Fruit fly (Drosophila melanogaster) whole organism, pupa: ENCODE results near the gene CrebA.
A peak's percentile ranks its signal among the peaks of the same experiment; 100 is the strongest.

Experiments used
- CG10348 ChIP-seq: fragments of 200-800 bp; sonication (Bioruptor generic); IDR thresholded peaks from 2 replicates; pipeline ENCODE4 v1.3.6; 2022; ENCODE audit warnings: missing biosample characterization, missing genetic modification characterization
- CG12605 ChIP-seq: fragments of 200-800 bp; sonication (Bioruptor generic); IDR thresholded peaks from 2 replicates; pipeline ENCODE4 v1.3.6; 2022; ENCODE audit warnings: missing biosample characterization, missing genetic modification characterization
- CG13204 ChIP-seq: fragments of 200-800 bp; sonication (Bioruptor generic); optimal IDR thresholded peaks from 2 replicates; lab custom pipeline; 2018; ENCODE audit warnings: missing biosample characterization, mild to moderate bottlenecking, missing genetic modification characterization, moderate library complexity
- CG14655 ChIP-seq: fragments of 200-800 bp; sonication (Bioruptor generic); optimal IDR thresholded peaks from 3 replicates; lab custom pipeline; 2017; ENCODE audit warnings: mild to moderate bottlenecking, missing biosample characterization, missing genetic modification reagents, missing genetic modification characterization
- CG15710 ChIP-seq: fragments of 200-800 bp; sonication (Bioruptor generic); optimal IDR thresholded peaks from 2 replicates; lab custom pipeline; 2018; ENCODE audit warnings: missing biosample characterization, mild to moderate bottlenecking, missing genetic modification characterization, moderate library complexity
- CG17806 ChIP-seq: fragments of 200-800 bp; sonication (Bioruptor generic); optimal IDR thresholded peaks from 2 replicates; lab custom pipeline; 2018; ENCODE audit warnings: missing biosample characterization, mild to moderate bottlenecking, missing genetic modification characterization, moderate library complexity
- CG32121 ChIP-seq: fragments of 200-800 bp; sonication (Bioruptor generic); IDR thresholded peaks from 2 replicates; pipeline ENCODE4 v1.3.6; 2022; ENCODE audit warnings: missing biosample characterization, missing genetic modification characterization
- CG34367 ChIP-seq: fragments of 200-800 bp; sonication (Bioruptor generic); optimal IDR thresholded peaks from 2 replicates; lab custom pipeline; 2018; ENCODE audit warnings: missing biosample characterization, mild to moderate bottlenecking, missing genetic modification characterization
- CG4496 ChIP-seq: fragments of 200-800 bp; sonication (Bioruptor generic); IDR thresholded peaks from 3 replicates; pipeline ENCODE4 v1.3.6; 2022; ENCODE audit warnings: missing biosample characterization, missing genetic modification characterization
- CG8159 ChIP-seq: fragments of 200-800 bp; sonication (Bioruptor generic); optimal IDR thresholded peaks from 3 replicates; lab custom pipeline; 2018; ENCODE audit warnings: missing biosample characterization, mild to moderate bottlenecking, missing genetic modification characterization, moderate library complexity
- CG8301 ChIP-seq: fragments of 200-800 bp; sonication (Bioruptor generic); optimal IDR thresholded peaks from 2 replicates; lab custom pipeline; 2018; ENCODE audit warnings: missing biosample characterization, mild to moderate bottlenecking, missing genetic modification characterization
- CG9948 ChIP-seq: fragments of 200-800 bp; sonication (Bioruptor generic); optimal IDR thresholded peaks from 2 replicates; lab custom pipeline; 2018; ENCODE audit warnings: missing biosample characterization, mild to moderate bottlenecking, missing genetic modification characterization, moderate library complexity
- D1 ChIP-seq: fragments of 200-800 bp; sonication (Bioruptor generic); optimal IDR thresholded peaks from 2 replicates; lab custom pipeline; 2018; ENCODE audit warnings: missing biosample characterization, mild to moderate bottlenecking, missing genetic modification characterization, moderate library complexity
- EcR ChIP-seq: fragments of 200-800 bp; sonication (Bioruptor generic); optimal IDR thresholded peaks from 3 replicates; lab custom pipeline; 2019; ENCODE audit warnings: missing biosample characterization, missing genetic modification characterization, mild to moderate bottlenecking, moderate library complexity, missing genetic modification reagents
- Ets98B ChIP-seq: fragments of 200-800 bp; sonication (Bioruptor generic); IDR thresholded peaks from 2 replicates; pipeline ENCODE4 v1.3.6; 2022; ENCODE audit warnings: missing biosample characterization, missing genetic modification characterization
- Pif1A ChIP-seq: fragments of 200-800 bp; sonication (Bioruptor generic); optimal IDR thresholded peaks from 3 replicates; lab custom pipeline; 2016; ENCODE audit warnings: missing biosample characterization, missing genetic modification characterization
- Pif1B ChIP-seq: fragments of 200-800 bp; sonication (Bioruptor generic); optimal IDR thresholded peaks from 3 replicates; lab custom pipeline; 2016; ENCODE audit warnings: missing biosample characterization, missing genetic modification characterization
- Snoo ChIP-seq: fragments of 200-800 bp; sonication (Bioruptor generic); optimal IDR thresholded peaks from 3 replicates; lab custom pipeline; 2017; ENCODE audit warnings: missing biosample characterization, mild to moderate bottlenecking, missing genetic modification characterization, inconsistent platforms
- fd96Ca ChIP-seq: fragments of 200-800 bp; sonication (Bioruptor generic); IDR thresholded peaks from 3 replicates; pipeline ENCODE4 v1.3.6; 2022; ENCODE audit warnings: missing biosample characterization, missing genetic modification characterization
- gl ChIP-seq: fragments of 200-800 bp; sonication (Bioruptor generic); optimal IDR thresholded peaks from 2 replicates; lab custom pipeline; 2018; ENCODE audit warnings: missing biosample characterization, mild to moderate bottlenecking, missing genetic modification characterization
- rn ChIP-seq: fragments of 200-800 bp; sonication (Bioruptor generic); IDR thresholded peaks from 2 replicates; pipeline ENCODE4 v1.3.6; 2022; ENCODE audit warnings: missing biosample characterization, missing genetic modification characterization

Gene CrebA

DNA sequence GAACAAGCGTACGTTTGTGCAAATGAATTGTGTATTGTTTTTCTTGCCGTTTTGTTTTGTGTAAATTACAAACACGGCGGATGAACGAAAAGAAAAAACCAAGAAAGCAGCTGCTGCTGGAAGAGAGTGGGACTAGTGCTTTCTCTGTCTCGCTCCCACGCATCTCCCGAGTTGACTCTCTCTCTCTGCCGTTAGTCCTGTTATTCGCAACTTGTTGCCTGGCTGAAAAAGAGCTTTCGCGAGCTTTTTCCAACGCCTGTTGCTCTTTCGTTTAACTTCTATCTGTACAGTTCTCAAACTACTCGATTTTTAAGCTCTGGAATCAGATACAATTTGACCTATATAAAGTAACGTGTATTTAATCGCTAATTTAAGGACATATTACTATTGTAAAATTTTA lies 58.2 kb downstream of the CrebA start:
- TF ChIP-seq Ets98B (GFP tag; lab: Robert Waterston, UW) = 0 out of 2 replicates have a peak, but pooled peaks have one; percentile 2
- no peak for TF ChIP-seq CG8301
- peak; percentile 95 for TF ChIP-seq CG12605 (GFP tag; lab: Robert Waterston, UW)

dm6 chr3L:15594093-15594653 lies 59.0 kb downstream of the CrebA start:
- peak; percentile 45 for TF ChIP-seq EcR (GFP tag; lab: Kevin White, UChicago)
- TF ChIP-seq fd96Ca = 0 out of 3 replicates have a peak, but pooled peaks have one; percentile 26
- TF ChIP-seq CG4496 = 0 out of 3 replicates have a peak, but pooled peaks have one; percentile 36
- no peak for TF ChIP-seq Pif1A
- no peak for TF ChIP-seq CG8301
- no peak for TF ChIP-seq Ets98B (GFP tag; lab: Robert Waterston, UW)
- no peak for TF ChIP-seq CG32121 (GFP tag; lab: Robert Waterston, UW)

DNA sequence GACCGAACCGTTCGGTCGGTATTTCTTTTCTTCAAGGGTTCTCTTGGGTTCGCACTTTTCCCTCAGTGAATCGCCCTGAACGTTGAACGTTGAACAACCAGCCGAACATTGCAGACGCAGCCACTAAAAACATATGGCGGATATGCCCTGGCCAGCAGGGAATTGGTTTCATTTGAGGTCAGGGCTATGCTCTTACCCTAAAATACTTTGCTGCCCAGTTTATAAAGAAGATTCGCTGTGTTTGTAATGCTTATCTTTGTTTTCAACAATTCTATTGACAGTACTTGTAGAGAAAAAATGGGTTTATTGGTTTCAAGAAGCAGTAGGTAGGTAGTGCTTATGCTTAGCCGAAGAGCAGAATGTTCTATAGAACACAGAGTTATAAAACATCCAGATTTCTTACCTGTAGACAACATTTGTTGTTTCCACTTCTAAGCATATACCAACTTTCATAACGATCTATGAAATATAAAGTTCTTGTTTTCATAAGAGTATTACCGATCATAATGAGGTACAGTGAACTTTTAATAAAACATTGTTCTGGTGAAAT lies 60.1 kb downstream of the CrebA start:
- TF ChIP-seq CG9948 (tag; lab: Kevin White, UChicago) (peak; percentile 2), D1 (tag; lab: Kevin White, UChicago) (no peak), CG15710 (peak; percentile 6), CG8159 (tag; lab: Kevin White, UChicago) (peak; percentile 47), CG4496 (no peak), CG34367 (peak; percentile 16), Pif1A (peak; percentile 30)

DNA sequence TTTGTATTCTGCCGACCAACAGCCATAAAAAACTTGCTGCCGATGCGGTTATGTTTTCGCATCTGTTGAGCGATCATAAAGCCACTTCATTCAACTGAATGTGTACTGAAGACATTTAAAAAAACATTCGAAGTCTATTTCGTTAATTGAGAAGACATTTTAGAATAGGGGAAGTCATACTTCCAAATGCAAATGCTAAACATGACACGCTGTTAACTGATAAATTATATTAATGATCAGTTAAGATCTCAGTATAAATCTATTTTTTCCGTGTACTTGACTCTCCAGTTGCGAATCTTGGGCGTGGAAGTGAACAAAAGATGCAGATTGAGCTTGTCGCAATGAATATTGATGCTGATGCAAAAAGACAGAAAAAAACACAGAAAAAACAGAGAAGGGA lies 60.8 kb downstream of the CrebA start:
- no peak for TF ChIP-seq Snoo
- TF ChIP-seq CG17806 (tag; lab: Kevin White, UChicago) = peak; percentile 64
- TF ChIP-seq CG34367 = peak; percentile 25
- peak; percentile 22 for TF ChIP-seq CG14655 (GFP tag; lab: Kevin White, UChicago)
- TF ChIP-seq CG8301 = no peak
- TF ChIP-seq CG15710 = peak; percentile 38
- TF ChIP-seq Pif1B (GFP tag; lab: Kevin White, UChicago) = peak; percentile 26
- TF ChIP-seq CG9948 (tag; lab: Kevin White, UChicago) = peak; percentile 32
- no peak for TF ChIP-seq CG32121 (GFP tag; lab: Robert Waterston, UW)
- TF ChIP-seq Pif1A = peak; percentile 51
- TF ChIP-seq CG4496 = peak; percentile 30; the same call in 2 of the 3 replicates
- no peak for TF ChIP-seq CG12605 (GFP tag; lab: Robert Waterston, UW)
- no peak for TF ChIP-seq rn (GFP tag; lab: Robert Waterston, UW)
- TF ChIP-seq CG10348 (GFP tag; lab: Robert Waterston, UW) = no peak
- TF ChIP-seq Ets98B (GFP tag; lab: Robert Waterston, UW) = 0 out of 2 replicates have a peak, but pooled peaks have one; percentile 13
- no peak for TF ChIP-seq D1 (tag; lab: Kevin White, UChicago)
- TF ChIP-seq CG13204 (GFP tag; lab: Kevin White, UChicago) = no peak
- TF ChIP-seq fd96Ca = no peak
- no peak for TF ChIP-seq EcR (GFP tag; lab: Kevin White, UChicago)
- TF ChIP-seq CG8159 (tag; lab: Kevin White, UChicago) = peak; percentile 57
- no peak for TF ChIP-seq gl (tag; lab: Kevin White, UChicago)

- TF ChIP-seq EcR (GFP tag; lab: Kevin White, UChicago) (peak; percentile 40), Ets98B (GFP tag; lab: Robert Waterston, UW) (no peak), CG8159 (tag; lab: Kevin White, UChicago) (no peak), gl (tag; lab: Kevin White, UChicago) (peak; percentile 14), CG32121 (GFP tag; lab: Robert Waterston, UW) (no peak)
- TF ChIP-seq, all 21 proteins: peak for 2
These were observed 62.0 kb downstream of the CrebA start for dm6 chr3L:15597037-15597785.

DNA sequence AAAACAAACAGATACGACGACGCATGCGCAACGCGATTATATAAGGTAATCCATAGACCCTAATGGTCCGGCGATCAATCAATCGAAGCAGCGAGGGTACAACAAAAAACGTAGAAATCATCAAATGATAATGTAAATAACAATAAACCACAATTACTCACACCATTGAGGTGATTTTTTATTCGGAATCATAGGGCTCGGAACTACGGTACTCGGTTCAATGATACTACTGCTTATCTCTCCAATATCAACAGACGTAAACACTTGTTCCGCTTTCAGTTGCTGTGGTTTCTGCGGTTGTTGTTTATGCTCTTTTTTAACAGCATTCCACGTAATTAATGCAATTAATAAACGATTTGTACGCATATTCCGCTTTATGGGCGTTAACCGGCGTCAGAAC lies 62.8 kb downstream of the CrebA start:
- TF ChIP-seq Ets98B (GFP tag; lab: Robert Waterston, UW) (no peak), gl (tag; lab: Kevin White, UChicago) (no peak), CG17806 (tag; lab: Kevin White, UChicago) (no peak), EcR (GFP tag; lab: Kevin White, UChicago) (peak; percentile 7), CG13204 (GFP tag; lab: Kevin White, UChicago) (no peak)

- TF ChIP-seq Snoo = no peak
- no peak for TF ChIP-seq fd96Ca
- no peak for TF ChIP-seq Pif1B (GFP tag; lab: Kevin White, UChicago)
- no peak for TF ChIP-seq D1 (tag; lab: Kevin White, UChicago)
- no peak for TF ChIP-seq gl (tag; lab: Kevin White, UChicago)
- no peak for TF ChIP-seq CG17806 (tag; lab: Kevin White, UChicago)
- TF ChIP-seq CG34367 = no peak
- TF ChIP-seq CG14655 (GFP tag; lab: Kevin White, UChicago) = no peak
- TF ChIP-seq CG13204 (GFP tag; lab: Kevin White, UChicago) = no peak
- no peak for TF ChIP-seq CG8159 (tag; lab: Kevin White, UChicago)
- no peak for TF ChIP-seq EcR (GFP tag; lab: Kevin White, UChicago)
- no peak for TF ChIP-seq Ets98B (GFP tag; lab: Robert Waterston, UW)
- TF ChIP-seq CG4496 = no peak
- no peak for TF ChIP-seq CG10348 (GFP tag; lab: Robert Waterston, UW)
These were observed 64.0 kb downstream of the CrebA start for dm6 chr3L:15599190-15599589.
